Fruit fly (Drosophila melanogaster) whole organism, prepupa: ENCODE results near the gene CG6059.

Experiments
- Blimp-1 ChIP-seq: fragments of 200-800 bp; sonication (Bioruptor generic); optimal IDR thresholded peaks from 3 replicates; lab custom pipeline; 2017; ENCODE audit warnings: missing biosample characterization, missing genetic modification characterization, mild to moderate bottlenecking, moderate library complexity, missing genetic modification reagents
- CG10669 ChIP-seq: fragments of 200-800 bp; sonication (Bioruptor generic); optimal IDR thresholded peaks from 3 replicates; lab custom pipeline; 2018; ENCODE audit warnings: missing biosample characterization, mild to moderate bottlenecking, missing genetic modification characterization, moderate library complexity
- CG11294 ChIP-seq: fragments of 200-800 bp; sonication (Bioruptor generic); IDR thresholded peaks from 2 replicates; pipeline ENCODE4 v1.3.6; 2022; ENCODE audit warnings: missing biosample characterization, missing genetic modification characterization
- CG11762 ChIP-seq: fragments of 200-800 bp; sonication (Bioruptor generic); optimal IDR thresholded peaks from 3 replicates; lab custom pipeline; 2016; ENCODE audit warnings: missing biosample characterization, missing genetic modification characterization; ENCODE audit not compliant: insufficient read depth
- CG11902 ChIP-seq: fragments of 200-800 bp; sonication (Bioruptor generic); optimal IDR thresholded peaks from 3 replicates; lab custom pipeline; 2016; ENCODE audit warnings: missing biosample characterization, missing genetic modification characterization
- CG15336 ChIP-seq: fragments of 200-800 bp; sonication (Bioruptor generic); IDR thresholded peaks from 2 replicates; pipeline ENCODE4 v1.3.6; 2022; ENCODE audit warnings: missing biosample characterization, missing genetic modification characterization
- CG1621 ChIP-seq: fragments of 200-800 bp; sonication (Bioruptor generic); optimal IDR thresholded peaks from 3 replicates; lab custom pipeline; 2018; ENCODE audit warnings: missing biosample characterization, mild to moderate bottlenecking, missing genetic modification characterization
- CG16779 ChIP-seq: fragments of 200-800 bp; sonication (Bioruptor generic); optimal IDR thresholded peaks from 3 replicates; lab custom pipeline; 2017; ENCODE audit warnings: missing biosample characterization, mild to moderate bottlenecking, missing genetic modification characterization
- CG31627 ChIP-seq: fragments of 200-800 bp; sonication (Bioruptor generic); optimal IDR thresholded peaks from 3 replicates; lab custom pipeline; 2016; ENCODE audit warnings: missing biosample characterization, missing genetic modification characterization
- CG32006 ChIP-seq: fragments of 200-800 bp; sonication (Bioruptor generic); optimal IDR thresholded peaks from 3 replicates; lab custom pipeline; 2017; ENCODE audit warnings: missing biosample characterization, mild to moderate bottlenecking, missing genetic modification characterization
- CG34406 ChIP-seq: fragments of 200-800 bp; sonication (Bioruptor generic); optimal IDR thresholded peaks from 3 replicates; lab custom pipeline; 2016; ENCODE audit warnings: missing biosample characterization, missing genetic modification characterization
- CG3919 ChIP-seq: fragments of 200-800 bp; sonication (Bioruptor generic); optimal IDR thresholded peaks from 3 replicates; lab custom pipeline; 2016; ENCODE audit warnings: missing biosample characterization, missing genetic modification characterization
- CG4318 ChIP-seq: fragments of 200-800 bp; sonication (Bioruptor generic); optimal IDR thresholded peaks from 3 replicates; lab custom pipeline; 2017; ENCODE audit warnings: missing biosample characterization, mild to moderate bottlenecking, missing genetic modification characterization
- CG6163 ChIP-seq: fragments of 200-800 bp; sonication (Bioruptor generic); IDR thresholded peaks from 3 replicates; pipeline ENCODE4 v1.3.6; 2022; ENCODE audit warnings: missing biosample characterization, missing genetic modification characterization
- CG6276 ChIP-seq: fragments of 200-800 bp; sonication (Bioruptor generic); optimal IDR thresholded peaks from 2 replicates; lab custom pipeline; 2017; ENCODE audit warnings: missing biosample characterization, mild to moderate bottlenecking, missing genetic modification characterization
- CG6792 ChIP-seq: fragments of 200-800 bp; sonication (Bioruptor generic); optimal IDR thresholded peaks from 3 replicates; lab custom pipeline; 2016; ENCODE audit warnings: missing biosample characterization, missing genetic modification characterization
- CG6808 ChIP-seq: fragments of 200-800 bp; sonication (Bioruptor generic); optimal IDR thresholded peaks from 3 replicates; lab custom pipeline; 2017; ENCODE audit warnings: missing biosample characterization, missing genetic modification characterization, mild to moderate bottlenecking, moderate library complexity, missing genetic modification reagents
- CG6854 ChIP-seq: fragments of 200-800 bp; sonication (Bioruptor generic); optimal IDR thresholded peaks from 2 replicates; lab custom pipeline; 2017; ENCODE audit warnings: missing biosample characterization, mild to moderate bottlenecking, missing genetic modification characterization
- CG7368 ChIP-seq: fragments of 200-800 bp; sonication (Bioruptor generic); optimal IDR thresholded peaks from 3 replicates; lab custom pipeline; 2016; ENCODE audit warnings: missing biosample characterization, missing genetic modification characterization
- CG8119 ChIP-seq: fragments of 200-800 bp; sonication (Bioruptor generic); IDR thresholded peaks from 3 replicates; pipeline ENCODE4 v1.3.6; 2022; ENCODE audit warnings: missing biosample characterization, missing genetic modification characterization
- CG8319 ChIP-seq: fragments of 200-800 bp; sonication (Bioruptor generic); optimal IDR thresholded peaks from 3 replicates; lab custom pipeline; 2016; ENCODE audit warnings: missing biosample characterization, missing genetic modification characterization
- CG8632 ChIP-seq: fragments of 200-800 bp; sonication (Bioruptor generic); optimal IDR thresholded peaks from 3 replicates; lab custom pipeline; 2016; ENCODE audit warnings: missing biosample characterization, missing genetic modification characterization
- Eip75B ChIP-seq: fragments of 200-800 bp; sonication (Bioruptor generic); optimal IDR thresholded peaks from 3 replicates; lab custom pipeline; 2016; ENCODE audit warnings: missing biosample characterization, missing genetic modification characterization
- Eip78C ChIP-seq: fragments of 200-800 bp; sonication (Bioruptor generic); peaks from one replicate; lab custom pipeline; 2016; ENCODE audit warnings: missing biosample characterization, missing genetic modification characterization
- Eip93F ChIP-seq: fragments of 200-800 bp; sonication (Bioruptor generic); optimal IDR thresholded peaks from 2 replicates; lab custom pipeline; 2016; ENCODE audit warnings: missing biosample characterization, mild to moderate bottlenecking, missing genetic modification characterization
- Ets21C ChIP-seq: fragments of 200-800 bp; sonication (Bioruptor generic); optimal IDR thresholded peaks from 3 replicates; lab custom pipeline; 2016; ENCODE audit warnings: missing biosample characterization, missing genetic modification characterization
- Ets96B ChIP-seq: fragments of 200-800 bp; optimal IDR thresholded peaks from 2 replicates; lab custom pipeline; 2019; ENCODE audit warnings: missing biosample characterization, mild to moderate bottlenecking, missing genetic modification characterization, moderate library complexity
- Gug ChIP-seq: fragments of 200-800 bp; sonication (Bioruptor generic); IDR thresholded peaks from 2 replicates; pipeline ENCODE4 v1.3.6; 2022; ENCODE audit warnings: missing biosample characterization, missing genetic modification characterization
- Hr38 ChIP-seq: sonication (Bioruptor generic); optimal IDR thresholded peaks from 2 replicates; lab custom pipeline; 2016; ENCODE audit warnings: missing biosample characterization, missing genetic modification characterization
- Hr39 ChIP-seq: fragments of 200-800 bp; sonication (Bioruptor generic); optimal IDR thresholded peaks from 2 replicates; lab custom pipeline; 2016; ENCODE audit warnings: missing biosample characterization, missing genetic modification characterization
- Hr4 ChIP-seq: fragments of 200-800 bp; sonication (Bioruptor generic); optimal IDR thresholded peaks from 3 replicates; lab custom pipeline; 2016; ENCODE audit warnings: missing biosample characterization, missing genetic modification characterization
- Lpt ChIP-seq: fragments of 200-800 bp; sonication (Bioruptor generic); optimal IDR thresholded peaks from 3 replicates; lab custom pipeline; 2016; ENCODE audit warnings: missing biosample characterization, missing genetic modification characterization
- Met ChIP-seq: fragments of 200-800 bp; sonication (Bioruptor generic); optimal IDR thresholded peaks from 3 replicates; lab custom pipeline; 2016; ENCODE audit warnings: missing biosample characterization, missing genetic modification characterization
- OdsH ChIP-seq: fragments of 200-800 bp; sonication (Bioruptor generic); optimal IDR thresholded peaks from 3 replicates; lab custom pipeline; 2016; ENCODE audit warnings: missing biosample characterization, missing genetic modification characterization
- Smox ChIP-seq: fragments of 200-800 bp; sonication (Bioruptor generic); optimal IDR thresholded peaks from 3 replicates; lab custom pipeline; 2016; ENCODE audit warnings: missing biosample characterization, missing genetic modification characterization
- Sox102F ChIP-seq: fragments of 200-800 bp; sonication (Bioruptor generic); optimal IDR thresholded peaks from 2 replicates; lab custom pipeline; 2016; ENCODE audit warnings: missing biosample characterization, mild to moderate bottlenecking, missing genetic modification characterization
- Sox14 ChIP-seq: fragments of 200-800 bp; sonication (Bioruptor generic); optimal IDR thresholded peaks from 3 replicates; lab custom pipeline; 2016; ENCODE audit warnings: missing biosample characterization, missing genetic modification characterization
- Sox15 ChIP-seq: fragments of 200-800 bp; sonication (Bioruptor generic); optimal IDR thresholded peaks from 3 replicates; lab custom pipeline; 2016; ENCODE audit warnings: missing biosample characterization, missing genetic modification characterization
- achi ChIP-seq: fragments of 200-800 bp; sonication (Bioruptor generic); optimal IDR thresholded peaks from 3 replicates; lab custom pipeline; 2016; ENCODE audit warnings: missing biosample characterization, missing genetic modification characterization
- acj6 ChIP-seq: fragments of 200-800 bp; sonication (Bioruptor generic); optimal IDR thresholded peaks from 3 replicates; lab custom pipeline; 2016; ENCODE audit warnings: missing biosample characterization, missing genetic modification characterization
- cyc ChIP-seq: fragments of 200-800 bp; sonication (Bioruptor generic); optimal IDR thresholded peaks from 3 replicates; lab custom pipeline; 2016; ENCODE audit warnings: missing biosample characterization, missing genetic modification characterization
- dsx ChIP-seq: fragments of 200-800 bp; optimal IDR thresholded peaks from 3 replicates; lab custom pipeline; 2019; ENCODE audit warnings: missing biosample characterization, mild to moderate bottlenecking, missing genetic modification characterization, moderate library complexity; ENCODE audit not compliant: poor library complexity, severe bottlenecking
- eg ChIP-seq: fragments of 200-800 bp; sonication (Bioruptor generic); IDR thresholded peaks from 3 replicates; pipeline ENCODE4 v1.3.6; 2022; ENCODE audit warnings: missing biosample characterization, missing genetic modification characterization
- esn ChIP-seq: fragments of 200-800 bp; sonication (Bioruptor generic); optimal IDR thresholded peaks from 2 replicates; lab custom pipeline; 2016; ENCODE audit warnings: missing biosample characterization, mild to moderate bottlenecking, missing genetic modification characterization, moderate library complexity
- fkh ChIP-seq: fragments of 200-800 bp; sonication (Bioruptor generic); optimal IDR thresholded peaks from 3 replicates; lab custom pipeline; 2017; ENCODE audit warnings: missing biosample characterization, mild to moderate bottlenecking, missing genetic modification characterization, moderate library complexity
- spab ChIP-seq: fragments of 200-800 bp; sonication (Bioruptor generic); optimal IDR thresholded peaks from 2 replicates; lab custom pipeline; 2017; ENCODE audit warnings: missing biosample characterization, mild to moderate bottlenecking, missing genetic modification characterization, missing genetic modification reagents
- ss ChIP-seq, 2 experiments: fragments of 200-800 bp; sonication (Bioruptor generic); optimal IDR thresholded peaks; 2 replicates in 1 of 2; 3 replicates in 1 of 2; lab custom pipeline; 2017 to 2018; ENCODE audit warnings: mild to moderate bottlenecking in 2 of 2, missing biosample characterization in 2 of 2, missing genetic modification characterization in 2 of 2, moderate library complexity in 1 of 2
- topi ChIP-seq: fragments of 200-800 bp; sonication (Bioruptor generic); optimal IDR thresholded peaks from 3 replicates; lab custom pipeline; 2016; ENCODE audit warnings: missing biosample characterization, missing genetic modification characterization
- vri ChIP-seq: fragments of 200-800 bp; sonication (Bioruptor generic); optimal IDR thresholded peaks from 3 replicates; lab custom pipeline; 2016; ENCODE audit warnings: missing biosample characterization, mild to moderate bottlenecking, missing genetic modification characterization

The CG6059 gene

dm6 chr3R:27124588-27124987, at the start of gene CG6059:
Gene CG6059, minus strand, starts transcription at chr3R:27124688.
- no peak for TF ChIP-seq spab
- TF ChIP-seq acj6 (GFP tag; lab: Kevin White, UChicago), result no peak
- TF ChIP-seq dsx (GFP tag; lab: Kevin White, UChicago), result no peak
- TF ChIP-seq OdsH (GFP tag; lab: Kevin White, UChicago), result no peak
- TF ChIP-seq, all 60 proteins: peak for 0

- no peak for TF ChIP-seq eg (GFP tag; lab: Robert Waterston, UW)
- peak; percentile 45 for TF ChIP-seq CG3919
- peak; percentile 28 for TF ChIP-seq Ets96B (tag; lab: Kevin White, UChicago)
- peak; percentile 33 for TF ChIP-seq CG8632 (GFP tag; lab: Kevin White, UChicago)
- peak; percentile 71 for TF ChIP-seq cyc (GFP tag; lab: Kevin White, UChicago)
- no peak for TF ChIP-seq CG8119 (GFP tag; lab: Robert Waterston, UW)
- TF ChIP-seq Eip78C, result peak; percentile 90
- TF ChIP-seq Met (GFP tag; lab: Kevin White, UChicago), result peak; percentile 75
- no peak for TF ChIP-seq CG32006 (GFP tag; lab: Kevin White, UChicago)
- TF ChIP-seq CG6808 (GFP tag; lab: Kevin White, UChicago), result peak; percentile 45
- peak; percentile 71 for TF ChIP-seq topi (GFP tag; lab: Kevin White, UChicago)
- TF ChIP-seq CG7368 (GFP tag; lab: Kevin White, UChicago), result peak; percentile 15
- TF ChIP-seq Hr39 (GFP tag; lab: Kevin White, UChicago), result peak; percentile 63
- TF ChIP-seq Eip93F (GFP tag; lab: Kevin White, UChicago), result no peak
- no peak; the same call in 2 of the 3 replicates for TF ChIP-seq CG6163 (GFP tag; lab: Robert Waterston, UW)
- TF ChIP-seq Hr38, result no peak
- peak; percentile 76 for TF ChIP-seq Sox102F (GFP tag; lab: Kevin White, UChicago)
- TF ChIP-seq Lpt, result no peak
- peak; percentile 24 for TF ChIP-seq Ets21C
- TF ChIP-seq esn (GFP tag; lab: Kevin White, UChicago), result peak; percentile 86
- TF ChIP-seq CG8319, result no peak
- TF ChIP-seq Sox14 (GFP tag; lab: Kevin White, UChicago), result peak; percentile 62
- TF ChIP-seq CG34406, result peak; percentile 45
- TF ChIP-seq CG11762, result peak; percentile 4
- TF ChIP-seq CG16779 (tag; lab: Kevin White, UChicago), result no peak
- no peak for TF ChIP-seq CG6276 (GFP tag; lab: Kevin White, UChicago)
- TF ChIP-seq achi, result peak; percentile 45
- no peak for TF ChIP-seq CG4318 (GFP tag; lab: Kevin White, UChicago)
- TF ChIP-seq Sox15 (GFP tag; lab: Kevin White, UChicago), result peak; percentile 10
- no peak for TF ChIP-seq fkh (GFP tag; lab: Kevin White, UChicago)
- peak; percentile 72 for TF ChIP-seq Smox (GFP tag; lab: Kevin White, UChicago)
- TF ChIP-seq CG31627 (GFP tag; lab: Kevin White, UChicago), result peak; percentile 64
- no peak for TF ChIP-seq CG11294 (GFP tag; lab: Robert Waterston, UW)
- peak; percentile 72 for TF ChIP-seq CG6854
- no peak for TF ChIP-seq Gug
- peak; percentile 67 for TF ChIP-seq vri (GFP tag; lab: Kevin White, UChicago)
- TF ChIP-seq acj6 (GFP tag; lab: Kevin White, UChicago), result peak; percentile 41
- TF ChIP-seq Eip75B (GFP tag; lab: Kevin White, UChicago), result peak; percentile 39
- peak; percentile 31 for TF ChIP-seq Blimp-1 (GFP tag; lab: Kevin White, UChicago)
- no peak for TF ChIP-seq CG1621 (tag; lab: Kevin White, UChicago)
- peak; percentile 43 for TF ChIP-seq OdsH (GFP tag; lab: Kevin White, UChicago)
- TF ChIP-seq Hr4 (GFP tag; lab: Kevin White, UChicago), result no peak
- peak; percentile 29 for TF ChIP-seq CG11902 (GFP tag; lab: Kevin White, UChicago)
- no peak for TF ChIP-seq CG15336 (GFP tag; lab: Robert Waterston, UW)
- peak; percentile 20 for TF ChIP-seq dsx (GFP tag; lab: Kevin White, UChicago)
- TF ChIP-seq CG10669 (GFP tag; lab: Kevin White, UChicago), result peak; percentile 38
- peak; percentile 45 for TF ChIP-seq spab
- peak in 1 of 2 experiments; percentile 28 for TF ChIP-seq ss (GFP tag; optimal IDR thresholded peaks at IDR 0.05; lab: Kevin White, UChicago)
- TF ChIP-seq CG6792 (GFP tag; lab: Kevin White, UChicago), result peak; percentile 35
Measured at dm6 chr3R:27171153-27171552, 46.7 kb upstream of the CG6059 start.
